Fruit fly (Drosophila melanogaster): ENCODE measurements around the gene CG13895.

CG13895 gene

dm6 chr3L:729345-729744 lies 21.3 kb upstream of the CG13895 start:
- TF ChIP-seq CTCF (optimal IDR thresholded peaks at IDR 0.05) (no peak), CG8478 (optimal IDR thresholded peaks at IDR 0.05) (no peak)

- no peak for TF ChIP-seq CG8478 (optimal IDR thresholded peaks at IDR 0.05)
- no peak for TF ChIP-seq CTCF (optimal IDR thresholded peaks at IDR 0.05)
These were observed 20.6 kb upstream of the CG13895 start for dm6 chr3L:728579-728978.

dm6 chr3L:727874-728273 lies 19.9 kb upstream of the CG13895 start:
- TF ChIP-seq CG8478 (optimal IDR thresholded peaks at IDR 0.05) (no peak), CTCF (optimal IDR thresholded peaks at IDR 0.05) (no peak)

- TF ChIP-seq CTCF (optimal IDR thresholded peaks at IDR 0.05) (no peak), CG8478 (optimal IDR thresholded peaks at IDR 0.05) (no peak)
These were observed 19.2 kb upstream of the CG13895 start for dm6 chr3L:727190-727589.

- TF ChIP-seq CTCF (optimal IDR thresholded peaks at IDR 0.05) (no peak), CG8478 (optimal IDR thresholded peaks at IDR 0.05) (no peak)
These were observed 18.6 kb upstream of the CG13895 start for dm6 chr3L:726486-727180.

dm6 chr3L:725527-726191 lies 17.7 kb upstream of the CG13895 start:
- TF ChIP-seq CG8478 (optimal IDR thresholded peaks at IDR 0.05) (no peak), CTCF (optimal IDR thresholded peaks at IDR 0.05) (no peak)

- TF ChIP-seq CG8478 (optimal IDR thresholded peaks at IDR 0.05) (no peak), CTCF (optimal IDR thresholded peaks at IDR 0.05) (no peak)
These were observed 16.7 kb upstream of the CG13895 start for dm6 chr3L:724518-725341.

dm6 chr3L:723654-724461 lies 15.9 kb upstream of the CG13895 start:
- TF ChIP-seq CG8478 (optimal IDR thresholded peaks at IDR 0.05) (no peak), CTCF (optimal IDR thresholded peaks at IDR 0.05) (no peak)

dm6 chr3L:722386-722785 lies 14.4 kb upstream of the CG13895 start:
- TF ChIP-seq CG8478 (optimal IDR thresholded peaks at IDR 0.05) (no peak), CTCF (optimal IDR thresholded peaks at IDR 0.05) (no peak)

- TF ChIP-seq CTCF (optimal IDR thresholded peaks at IDR 0.05) = no peak
- no peak for TF ChIP-seq CG8478 (optimal IDR thresholded peaks at IDR 0.05)
These were observed 13.9 kb upstream of the CG13895 start for dm6 chr3L:721863-722262.

- TF ChIP-seq CG8478 (optimal IDR thresholded peaks at IDR 0.05) (no peak), CTCF (optimal IDR thresholded peaks at IDR 0.05) (no peak)
These were observed 13.0 kb upstream of the CG13895 start for dm6 chr3L:721026-721425.

- TF ChIP-seq CTCF (optimal IDR thresholded peaks at IDR 0.05) (no peak), CG8478 (optimal IDR thresholded peaks at IDR 0.05) (no peak)
These were observed 10.4 kb upstream of the CG13895 start for dm6 chr3L:718378-718777.

- no peak for TF ChIP-seq CTCF (optimal IDR thresholded peaks at IDR 0.05)
These were observed 8.1 kb upstream of the CG13895 start for dm6 chr3L:716078-716477.

dm6 chr3L:711839-712553 lies 4.0 kb upstream of the CG13895 start, which contains the start of gene CG13896:
Gene CG13896 (minus strand): TSS chr3L:711850.
- TF ChIP-seq CG8478 (optimal IDR thresholded peaks at IDR 0.05) = peak; percentile 71
- peak; percentile 95 to 99 for TF ChIP-seq CTCF (optimal IDR thresholded peaks at IDR 0.05)
